Worm (Caenorhabditis elegans): ENCODE results near the gene K04G7.1.

The K04G7.1 gene

DNA sequence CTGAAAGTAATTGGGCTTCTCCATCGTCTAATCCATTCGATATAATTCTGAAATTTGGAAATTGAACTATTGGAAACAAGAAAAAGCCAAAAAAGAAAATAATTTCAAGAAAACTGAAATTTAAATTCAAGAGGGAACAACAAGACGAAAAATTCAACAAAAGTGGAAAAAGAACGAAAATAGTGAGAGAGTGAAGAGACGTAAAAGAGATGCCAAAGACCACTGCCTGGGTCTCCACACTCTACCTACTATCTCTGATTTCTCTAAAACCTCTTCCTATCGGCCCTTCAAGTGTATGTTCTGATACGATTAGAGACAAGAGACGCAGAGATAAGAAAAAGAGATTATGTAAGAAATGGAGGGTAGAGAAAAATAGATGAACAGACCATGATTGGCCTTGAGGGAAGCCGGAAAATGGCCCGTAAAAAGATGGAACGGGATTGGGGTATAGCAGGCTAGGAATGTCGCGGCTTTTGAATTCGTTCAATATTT, 8.7 kb upstream of the K04G7.1 start, which contains the start of gene ogt-1:
TSS of gene ogt-1 (minus strand) at position 51 of the 492 bp plus-strand sequence.
- TF ChIP-seq skn-1 (tag; optimal IDR thresholded peaks at IDR 0.05) (no peak), ceh-82 (tag; optimal IDR thresholded peaks at IDR 0.05) (no peak), mdl-1 (tag; optimal IDR thresholded peaks at IDR 0.05) (peak; percentile 71 to 85), unc-62 (GFP tag; optimal IDR thresholded peaks at IDR 0.05) (no peak), elt-3 (tag; optimal IDR thresholded peaks at IDR 0.05) (no peak), elt-1 (tag; optimal IDR thresholded peaks at IDR 0.05) (no peak), nhr-21 (tag; optimal IDR thresholded peaks at IDR 0.05) (peak; percentile 72), snpc-4 (tag; optimal IDR thresholded peaks at IDR 0.05) (peak; percentile 80), sma-3 (GFP tag; optimal IDR thresholded peaks at IDR 0.05) (peak; percentile 86), zag-1 (tag; optimal IDR thresholded peaks at IDR 0.05) (peak; percentile 58), nhr-12 (tag; optimal IDR thresholded peaks at IDR 0.05) (no peak), unc-39 (tag; optimal IDR thresholded peaks at IDR 0.05) (no peak), sma-9 (GFP tag; optimal IDR thresholded peaks at IDR 0.05) (peak; percentile 98), sma-9 (tag; optimal IDR thresholded peaks at IDR 0.05) (no peak), dmd-4 (tag; optimal IDR thresholded peaks at IDR 0.05) (no peak), nhr-237 (tag; optimal IDR thresholded peaks at IDR 0.05) (no peak), R02D3.7 (tag; optimal IDR thresholded peaks at IDR 0.05) (no peak), unc-55 (GFP tag; optimal IDR thresholded peaks at IDR 0.05) (peak; percentile 96), ama-1 (optimal IDR thresholded peaks at IDR 0.05) (peak; percentile 84), ztf-4 (tag; optimal IDR thresholded peaks at IDR 0.05) (peak; percentile 93), ZK546.5 (tag; optimal IDR thresholded peaks at IDR 0.05) (peak; percentile 48), F13H6.1 (tag; optimal IDR thresholded peaks at IDR 0.05) (peak; percentile 92), gmeb-1 (tag; optimal IDR thresholded peaks at IDR 0.05) (peak; percentile 81), ceh-16 (tag; optimal IDR thresholded peaks at IDR 0.05) (peak; percentile 67), lsy-2 (tag; optimal IDR thresholded peaks at IDR 0.05) (peak; percentile 56 to 93), alr-1 (tag; optimal IDR thresholded peaks at IDR 0.05) (no peak), nhr-6 (tag; optimal IDR thresholded peaks at IDR 0.05) (peak; percentile 91), egl-27 (tag; optimal IDR thresholded peaks at IDR 0.05) (peak; percentile 98), nhr-11 (tag; optimal IDR thresholded peaks at IDR 0.05) (no peak), mbf-1 (tag; optimal IDR thresholded peaks at IDR 0.05) (no peak), peb-1 (tag; optimal IDR thresholded peaks at IDR 0.05) (no peak), nhr-23 (tag; optimal IDR thresholded peaks at IDR 0.05) (no peak), lin-11 (tag; optimal IDR thresholded peaks at IDR 0.05) (no peak), lin-13 (GFP tag; optimal IDR thresholded peaks at IDR 0.05) (peak; percentile 82), nhr-129 (tag; optimal IDR thresholded peaks at IDR 0.05) (peak; percentile 90), Y55F3AM.14 (GFP tag; optimal IDR thresholded peaks at IDR 0.05) (peak; percentile 39), crh-2 (tag; optimal IDR thresholded peaks at IDR 0.05) (peak; percentile 95), sem-4 (tag; optimal IDR thresholded peaks at IDR 0.05) (peak; percentile 88), lin-39 (tag; optimal IDR thresholded peaks at IDR 0.05) (no peak), nhr-77 (tag; optimal IDR thresholded peaks at IDR 0.05) (no peak), mab-5 (tag; optimal IDR thresholded peaks at IDR 0.05) (peak; percentile 64), ztf-11 (tag; optimal IDR thresholded peaks at IDR 0.05) (no peak), nhr-10 (tag; optimal IDR thresholded peaks at IDR 0.05) (no peak), ztf-1 (GFP tag; conservative IDR thresholded peaks at IDR 0.05) (no peak), fos-1 (tag; optimal IDR thresholded peaks at IDR 0.05) (peak; percentile 79), C34F6.9 (tag; optimal IDR thresholded peaks at IDR 0.05) (peak; percentile 94), aly-2 (tag; optimal IDR thresholded peaks at IDR 0.05) (no peak), blmp-1 (tag; optimal IDR thresholded peaks at IDR 0.05; ENCODE audit: insufficient read depth) (peak; percentile 66), nhr-25 (tag; optimal IDR thresholded peaks at IDR 0.05) (peak; percentile 94)

All from whole organism, L2 larva.